Worm (Caenorhabditis elegans) whole organism, L2 larva: ENCODE measurements around the gene ubc-18.

Source experiments
- R02D3.7 ChIP-seq: fragments of 150-350 bp; optimal IDR thresholded peaks from 2 replicates; lab custom pipeline; 2014; ENCODE audit warnings: missing biosample characterization, missing genetic modification characterization
- Y55F3AM.14 ChIP-seq: fragments of 200-800 bp; sonication (Bioruptor generic); optimal IDR thresholded peaks from 2 replicates; lab custom pipeline; 2018; ENCODE audit warnings: mild to moderate bottlenecking, missing genetic modification characterization, missing compliant biosample characterization
- alr-1 ChIP-seq: fragments of 150-350 bp; optimal IDR thresholded peaks from 2 replicates; lab custom pipeline; 2014; ENCODE audit warnings: missing biosample characterization, missing genetic modification characterization
- ama-1 ChIP-seq: fragments of 150-350 bp; optimal IDR thresholded peaks from 2 replicates; lab custom pipeline; 2018; ENCODE audit warnings: inconsistent platforms
- lin-39 ChIP-seq: fragments of 150-350 bp; optimal IDR thresholded peaks from 2 replicates; lab custom pipeline; 2014; ENCODE audit warnings: missing biosample characterization, missing genetic modification reagents, missing genetic modification characterization
- mdl-1 ChIP-seq, 2 experiments: fragments of 150-350 bp in 1 of 2; sonication (generic microtip) in 1 of 2; optimal IDR thresholded peaks; 2 replicates each; lab custom pipeline; 2017; ENCODE audit warnings: missing biosample characterization in 2 of 2, missing genetic modification characterization in 2 of 2
- nhr-11 ChIP-seq: fragments of 150-350 bp; optimal IDR thresholded peaks from 2 replicates; lab custom pipeline; 2014; ENCODE audit warnings: missing biosample characterization, missing genetic modification characterization
- nhr-237 ChIP-seq: fragments of 150-350 bp; optimal IDR thresholded peaks from 2 replicates; lab custom pipeline; 2014; ENCODE audit warnings: missing biosample characterization, missing genetic modification characterization
- sem-4 ChIP-seq: fragments of 150-350 bp; optimal IDR thresholded peaks from 2 replicates; lab custom pipeline; 2014; ENCODE audit warnings: missing biosample characterization, missing genetic modification reagents, missing genetic modification characterization
- skn-1 ChIP-seq: sonication (generic microtip); optimal IDR thresholded peaks from 2 replicates; lab custom pipeline; 2017; ENCODE audit warnings: missing biosample characterization, missing genetic modification characterization
- snpc-4 ChIP-seq: fragments of 150-350 bp; optimal IDR thresholded peaks from 2 replicates; lab custom pipeline; 2014; ENCODE audit warnings: missing biosample characterization, missing genetic modification characterization
- unc-62 ChIP-seq: fragments of 150-350 bp; optimal IDR thresholded peaks from 2 replicates; lab custom pipeline; 2014; ENCODE audit warnings: missing biosample characterization, missing genetic modification reagents, missing genetic modification characterization
- ztf-1 ChIP-seq: fragments of 200-800 bp; sonication (Bioruptor generic); conservative IDR thresholded peaks from 2 replicates; pipeline ENCODE4 v1.3.6; 2022; ENCODE audit warnings: missing genetic modification characterization, missing compliant biosample characterization
- ztf-11 ChIP-seq: sonication (generic microtip); optimal IDR thresholded peaks from 2 replicates; lab custom pipeline; 2017; ENCODE audit warnings: missing biosample characterization, missing genetic modification characterization

DNA sequence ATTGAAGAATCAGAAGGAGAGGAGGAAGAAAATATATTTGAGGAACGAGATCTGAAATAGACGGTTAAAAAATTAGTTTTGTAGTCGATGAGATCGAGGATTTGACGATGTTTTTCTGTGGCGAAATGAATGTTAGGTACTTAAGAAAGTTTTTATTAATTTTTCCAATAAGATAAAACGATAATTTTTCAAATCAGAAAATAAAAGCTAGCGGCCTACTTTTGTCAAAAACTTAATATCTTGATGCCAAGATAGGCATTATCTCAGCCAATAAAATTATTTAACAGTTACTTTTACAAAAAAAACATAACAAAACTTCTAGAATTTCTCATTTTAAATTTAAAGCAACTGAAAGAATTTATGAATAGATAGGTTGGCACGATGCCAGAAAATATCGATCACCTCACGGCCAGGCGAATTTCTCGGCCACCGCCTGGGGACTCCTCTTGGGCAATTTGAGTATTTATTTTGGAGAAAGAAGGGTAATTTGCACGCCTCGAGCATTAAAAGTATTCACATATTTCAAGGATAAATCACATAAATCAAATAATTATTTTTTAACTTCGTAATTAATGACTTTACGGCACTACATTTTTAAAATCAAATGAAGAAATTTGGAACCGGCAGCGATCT lies 19.4 kb upstream of the ubc-18 start, which contains the start of gene fubl-2:
- no peak for TF ChIP-seq R02D3.7 (tag; lab: Kevin White, UChicago)
- no peak for TF ChIP-seq alr-1 (tag; lab: Kevin White, UChicago)
- TF ChIP-seq ama-1 (lab: Kevin White, UChicago) = no peak
- TF ChIP-seq ztf-1 (GFP tag; lab: Robert Waterston, UW) = no peak
- TF ChIP-seq Y55F3AM.14 (GFP tag; lab: Kevin White, UChicago) = no peak
- TF ChIP-seq unc-62 (GFP tag; lab: Kevin White, UChicago) = no peak
- TF ChIP-seq nhr-11 = no peak
- no peak for TF ChIP-seq ztf-11 (tag; lab: Kevin White, UChicago)
- TF ChIP-seq sem-4 (tag; lab: Kevin White, UChicago) = no peak
- TF ChIP-seq snpc-4 (tag; lab: Kevin White, UChicago) = no peak
- no peak for TF ChIP-seq skn-1 (tag; lab: Kevin White, UChicago)
- TF ChIP-seq lin-39 (tag; lab: Kevin White, UChicago) = no peak
- TF ChIP-seq nhr-237 (tag; lab: Kevin White, UChicago) = no peak
- no peak for TF ChIP-seq mdl-1 (tag; optimal IDR thresholded peaks at IDR 0.05; lab: Kevin White, UChicago)
